ENCODE assay signal across 3 fruit fly cellular contexts in genomic region chrX:13629414-13629813, dm6.
TF ChIP-seq lines count a peak whose summit lies in the region.

No protein-coding gene starts in this region.

TF ChIP-seq in whole organism, adult, 20 proteins besides CTCF, POLR2A, EP300 and RAD21:
- TF ChIP-seq pad (GFP tag; optimal IDR thresholded peaks at IDR 0.05; lab: Kevin White, UChicago) (no peak), toe (GFP tag; optimal IDR thresholded peaks at IDR 0.05; lab: Kevin White, UChicago) (no peak), kay (GFP tag; lab: Kevin White, UChicago; ENCODE audit: borderline replicate concordance) (peak; percentile 41)

TF ChIP-seq in whole organism, prepupa, 60 proteins besides CTCF, POLR2A, EP300 and RAD21:
- TF ChIP-seq net (GFP tag; optimal IDR thresholded peaks at IDR 0.05; lab: Kevin White, UChicago), result no peak
- no peak for TF ChIP-seq Smox (GFP tag; optimal IDR thresholded peaks at IDR 0.05; lab: Kevin White, UChicago)
- no peak for TF ChIP-seq Ets96B (tag; optimal IDR thresholded peaks at IDR 0.05; lab: Kevin White, UChicago)
- TF ChIP-seq CG4318 (GFP tag; optimal IDR thresholded peaks at IDR 0.05; lab: Kevin White, UChicago), result no peak
- no peak for TF ChIP-seq achi (GFP tag; optimal IDR thresholded peaks at IDR 0.05; lab: Kevin White, UChicago)
- TF ChIP-seq Eip78C (GFP tag; lab: Kevin White, UChicago), result peak; percentile 63
- TF ChIP-seq salr (GFP tag; optimal IDR thresholded peaks at IDR 0.05; lab: Kevin White, UChicago), result no peak

TF ChIP-seq in whole organism, wandering third instar larva, 38 proteins besides CTCF, POLR2A, EP300 and RAD21:
- TF ChIP-seq rgr (GFP tag; optimal IDR thresholded peaks at IDR 0.05; lab: Kevin White, UChicago) (peak; percentile 14), tai (GFP tag; optimal IDR thresholded peaks at IDR 0.05; lab: Kevin White, UChicago) (no peak), dmrt93B (GFP tag; optimal IDR thresholded peaks at IDR 0.05; lab: Kevin White, UChicago) (no peak), fru (GFP tag; optimal IDR thresholded peaks at IDR 0.05; lab: Kevin White, UChicago) (no peak), Sp1 (GFP tag; optimal IDR thresholded peaks at IDR 0.05; lab: Kevin White, UChicago) (peak; percentile 14), N (GFP tag; optimal IDR thresholded peaks at IDR 0.05; lab: Kevin White, UChicago) (no peak), h (GFP tag; optimal IDR thresholded peaks at IDR 0.05; lab: Kevin White, UChicago) (no peak), brk (GFP tag; optimal IDR thresholded peaks at IDR 0.05; lab: Kevin White, UChicago) (no peak), CrebA (GFP tag; optimal IDR thresholded peaks at IDR 0.05; lab: Kevin White, UChicago; ENCODE audit: borderline replicate concordance) (no peak), OdsH (GFP tag; optimal IDR thresholded peaks at IDR 0.05; lab: Kevin White, UChicago) (no peak), CG9705 (GFP tag; optimal IDR thresholded peaks at IDR 0.05; lab: Kevin White, UChicago) (no peak), br (GFP tag; optimal IDR thresholded peaks at IDR 0.05; lab: Kevin White, UChicago) (no peak), Rel (GFP tag; optimal IDR thresholded peaks at IDR 0.05; lab: Kevin White, UChicago) (no peak), Rel (tag; optimal IDR thresholded peaks at IDR 0.05; lab: Kevin White, UChicago) (peak; percentile 76)
